Fruit fly (Drosophila melanogaster): ENCODE results near the gene Osi10b.

DNA sequence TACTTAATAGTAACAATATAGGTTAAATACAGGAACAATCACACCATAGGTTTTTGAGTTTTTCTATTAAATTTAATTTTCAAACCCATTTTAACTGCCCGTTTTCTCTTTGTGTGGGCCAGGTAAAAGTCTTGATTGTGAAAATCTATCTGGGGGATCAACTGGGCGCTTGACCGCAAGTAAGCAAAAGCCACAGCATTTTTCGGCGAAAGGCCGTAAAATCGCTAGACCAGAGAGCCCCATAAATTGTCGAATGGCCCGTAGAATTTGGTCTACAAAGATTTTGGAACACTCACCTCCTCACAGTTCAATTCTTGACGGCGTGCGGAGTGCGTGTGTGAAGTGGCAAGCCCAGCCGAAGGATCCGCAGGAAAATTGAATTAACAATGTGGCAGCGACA lies 21.4 kb downstream of the Osi10b start, which contains the start of gene CG15594:
- no peak for TF ChIP-seq CG8478 (optimal IDR thresholded peaks at IDR 0.05)
- TF ChIP-seq CTCF (optimal IDR thresholded peaks at IDR 0.05): no peak
